Worm (Caenorhabditis elegans) whole organism, L3 larva: ENCODE measurements around the gene C06A1.3.

Experiments
- R02D3.7 ChIP-seq: fragments of 150-350 bp; optimal IDR thresholded peaks from 2 replicates; lab custom pipeline; 2014; ENCODE audit warnings: missing biosample characterization, missing genetic modification characterization
- ZK546.5 ChIP-seq: sonication (generic microtip); optimal IDR thresholded peaks from 2 replicates; lab custom pipeline; 2017; ENCODE audit warnings: missing biosample characterization, missing genetic modification characterization
- ceh-16 ChIP-seq: sonication (generic microtip); optimal IDR thresholded peaks from 2 replicates; lab custom pipeline; 2017; ENCODE audit warnings: missing biosample characterization, missing genetic modification characterization
- ceh-28 ChIP-seq: fragments of 150-350 bp; optimal IDR thresholded peaks from 2 replicates; lab custom pipeline; 2014; ENCODE audit warnings: missing biosample characterization, missing genetic modification reagents, missing genetic modification characterization
- ceh-82 ChIP-seq: fragments of 150-350 bp; optimal IDR thresholded peaks from 2 replicates; lab custom pipeline; 2014; ENCODE audit warnings: missing biosample characterization, missing genetic modification characterization
- ceh-9 ChIP-seq: sonication (generic microtip); optimal IDR thresholded peaks from 2 replicates; lab custom pipeline; 2018; ENCODE audit warnings: missing biosample characterization, missing genetic modification characterization
- egl-5 ChIP-seq: fragments of 150-350 bp; optimal IDR thresholded peaks from 2 replicates; lab custom pipeline; 2017; ENCODE audit warnings: missing biosample characterization, missing genetic modification reagents, missing genetic modification characterization, inconsistent platforms
- elt-1 ChIP-seq: fragments of 150-350 bp; optimal IDR thresholded peaks from 2 replicates; lab custom pipeline; 2014; ENCODE audit warnings: missing biosample characterization, missing genetic modification characterization
- elt-3 ChIP-seq, 3 experiments: fragments of 150-350 bp in 1 of 3; sonication (generic microtip) in 2 of 3; optimal IDR thresholded peaks; 2 replicates in 2 of 3; 4 replicates in 1 of 3; lab custom pipeline; 2014 to 2017; ENCODE audit warnings: missing biosample characterization in 3 of 3, missing genetic modification characterization in 3 of 3
- eor-1 ChIP-seq, 2 experiments: fragments of 150-350 bp; optimal IDR thresholded peaks; 2 replicates each; lab custom pipeline; 2014 to 2018; ENCODE audit warnings: missing biosample characterization in 2 of 2, missing genetic modification characterization in 2 of 2
- fkh-10 ChIP-seq: sonication (generic microtip); optimal IDR thresholded peaks from 2 replicates; lab custom pipeline; 2017; ENCODE audit warnings: missing biosample characterization, missing genetic modification reagents, missing genetic modification characterization
- fkh-2 ChIP-seq: fragments of 150-350 bp; optimal IDR thresholded peaks from 2 replicates; lab custom pipeline; 2014; ENCODE audit warnings: missing biosample characterization, missing genetic modification reagents, missing genetic modification characterization
- fos-1 ChIP-seq: fragments of 150-350 bp; optimal IDR thresholded peaks from 2 replicates; lab custom pipeline; 2014; ENCODE audit warnings: missing biosample characterization, missing genetic modification characterization
- hmg-11 ChIP-seq: sonication (generic microtip); optimal IDR thresholded peaks from 2 replicates; lab custom pipeline; 2016; ENCODE audit warnings: missing genetic modification characterization, missing compliant biosample characterization
- lin-15B ChIP-seq: fragments of 150-350 bp; optimal IDR thresholded peaks from 2 replicates; lab custom pipeline; 2014; ENCODE audit warnings: missing biosample characterization, missing genetic modification characterization
- lin-39 ChIP-seq: fragments of 150-350 bp; optimal IDR thresholded peaks from 2 replicates; lab custom pipeline; 2018; ENCODE audit warnings: missing biosample characterization, missing genetic modification reagents, missing genetic modification characterization
- mdl-1 ChIP-seq: fragments of 150-350 bp; optimal IDR thresholded peaks from 2 replicates; lab custom pipeline; 2014; ENCODE audit warnings: missing biosample characterization, missing genetic modification characterization
- mml-1 ChIP-seq: fragments of 150-350 bp; sonication (generic microtip); optimal IDR thresholded peaks from 3 replicates; lab custom pipeline; 2014; ENCODE audit warnings: missing biosample characterization, missing genetic modification characterization
- nfya-1 ChIP-seq: sonication (generic microtip); optimal IDR thresholded peaks from 2 replicates; lab custom pipeline; 2017; ENCODE audit warnings: missing genetic modification characterization, mild to moderate bottlenecking, missing compliant biosample characterization, antibody characterized with exemption, moderate library complexity; ENCODE audit not compliant: insufficient read depth
- nhr-11 ChIP-seq: fragments of 150-350 bp; optimal IDR thresholded peaks from 2 replicates; lab custom pipeline; 2014; ENCODE audit warnings: missing biosample characterization, missing genetic modification characterization
- nhr-12 ChIP-seq: fragments of 150-350 bp; optimal IDR thresholded peaks from 2 replicates; lab custom pipeline; 2014; ENCODE audit warnings: missing biosample characterization, missing genetic modification characterization
- nhr-23 ChIP-seq: fragments of 150-350 bp; optimal IDR thresholded peaks from 2 replicates; lab custom pipeline; 2014; ENCODE audit warnings: missing biosample characterization, missing genetic modification reagents, missing genetic modification characterization
- nhr-237 ChIP-seq: fragments of 150-350 bp; optimal IDR thresholded peaks from 2 replicates; lab custom pipeline; 2014; ENCODE audit warnings: missing biosample characterization, missing genetic modification characterization
- nhr-25 ChIP-seq: sonication (generic microtip); optimal IDR thresholded peaks from 2 replicates; lab custom pipeline; 2017; ENCODE audit warnings: missing biosample characterization, missing genetic modification characterization
- nhr-28 ChIP-seq: fragments of 150-350 bp; optimal IDR thresholded peaks from 2 replicates; lab custom pipeline; 2014; ENCODE audit warnings: missing biosample characterization, missing genetic modification characterization
- nhr-43 ChIP-seq: sonication (generic microtip); optimal IDR thresholded peaks from 2 replicates; lab custom pipeline; 2016; ENCODE audit warnings: mild to moderate bottlenecking, missing genetic modification characterization, missing compliant biosample characterization; ENCODE audit not compliant: poor library complexity, severe bottlenecking
- nhr-67 ChIP-seq: fragments of 150-350 bp; optimal IDR thresholded peaks from 2 replicates; lab custom pipeline; 2014; ENCODE audit warnings: missing biosample characterization, missing genetic modification characterization
- pqm-1 ChIP-seq: fragments of 150-350 bp; optimal IDR thresholded peaks from 2 replicates; lab custom pipeline; 2017; ENCODE audit warnings: missing biosample characterization, missing genetic modification characterization, inconsistent platforms
- skn-1 ChIP-seq: fragments of 150-350 bp; optimal IDR thresholded peaks from 2 replicates; lab custom pipeline; 2014; ENCODE audit warnings: missing biosample characterization, missing genetic modification characterization
- tbx-2 ChIP-seq: sonication (generic microtip); optimal IDR thresholded peaks from 2 replicates; lab custom pipeline; 2016; ENCODE audit warnings: mild to moderate bottlenecking, missing genetic modification characterization, missing compliant biosample characterization
- unc-39 ChIP-seq: sonication (generic microtip); optimal IDR thresholded peaks from 4 replicates; lab custom pipeline; 2017; ENCODE audit warnings: missing biosample characterization, missing genetic modification characterization
- unc-62 ChIP-seq: fragments of 150-350 bp; sonication (generic microtip); optimal IDR thresholded peaks from 4 replicates; lab custom pipeline; 2014; ENCODE audit warnings: missing biosample characterization, missing genetic modification reagents, missing genetic modification characterization
- zag-1 ChIP-seq: fragments of 150-350 bp; optimal IDR thresholded peaks from 2 replicates; lab custom pipeline; 2014; ENCODE audit warnings: missing biosample characterization, missing genetic modification characterization
- ztf-11 ChIP-seq: fragments of 150-350 bp; optimal IDR thresholded peaks from 2 replicates; lab custom pipeline; 2014; ENCODE audit warnings: missing biosample characterization, missing genetic modification characterization

The C06A1.3 gene

ce11 chrII:10564578-10564977 is 7.5 kb upstream of the C06A1.3 start, which contains the start of the genes C06A1.6 and C06A1.7:
Gene C06A1.6 (minus strand): TSS chrII:10564678.
Gene C06A1.7 (plus strand): TSS chrII:10564891.
- TF ChIP-seq nhr-28 (tag; lab: Kevin White, UChicago) = no peak
- TF ChIP-seq fkh-10 (GFP tag; lab: Kevin White, UChicago) = no peak
- TF ChIP-seq nhr-25 (tag; lab: Kevin White, UChicago) = no peak
- TF ChIP-seq hmg-11 (tag; lab: Kevin White, UChicago) = no peak
- no peak for TF ChIP-seq zag-1
- no peak for TF ChIP-seq elt-3 (tag; optimal IDR thresholded peaks at IDR 0.05; lab: Kevin White, UChicago)
- no peak for TF ChIP-seq ceh-28 (tag; lab: Kevin White, UChicago)
- TF ChIP-seq nhr-23 (tag; lab: Kevin White, UChicago) = no peak
- no peak for TF ChIP-seq lin-15B (tag; lab: Kevin White, UChicago)
- TF ChIP-seq nhr-12 (tag; lab: Kevin White, UChicago) = no peak
- no peak for TF ChIP-seq ceh-82 (tag; lab: Kevin White, UChicago)
- TF ChIP-seq mml-1 (tag; lab: Kevin White, UChicago) = no peak

ce11 chrII:10566458-10566857 is 5.6 kb upstream of the C06A1.3 start:
- no peak for TF ChIP-seq ZK546.5
- TF ChIP-seq fkh-10 (GFP tag; lab: Kevin White, UChicago) = peak; percentile 9

ce11 chrII:10569498-10569897 is 2.6 kb upstream of the C06A1.3 start:
- no peak for TF ChIP-seq skn-1 (tag; lab: Kevin White, UChicago)
- peak; percentile 18 for TF ChIP-seq nfya-1 (tag; lab: Kevin White, UChicago)
- peak; percentile 49 for TF ChIP-seq nhr-11

- TF ChIP-seq nhr-12 (tag; lab: Kevin White, UChicago) = no peak
- no peak for TF ChIP-seq nhr-28 (tag; lab: Kevin White, UChicago)
- TF ChIP-seq egl-5 = no peak
- TF ChIP-seq eor-1 (tag; optimal IDR thresholded peaks at IDR 0.05; lab: Kevin White, UChicago) = no peak
- TF ChIP-seq nhr-67 = no peak
- TF ChIP-seq pqm-1 (tag; lab: Kevin White, UChicago) = no peak
- TF ChIP-seq fos-1 (tag; lab: Kevin White, UChicago) = no peak
- no peak for TF ChIP-seq elt-1
- no peak for TF ChIP-seq hmg-11 (tag; lab: Kevin White, UChicago)
- no peak for TF ChIP-seq nhr-43
- TF ChIP-seq, all 47 proteins: peak for 0
Measured at ce11 chrII:10570302-10570701, 1.8 kb upstream of the C06A1.3 start, which contains the start of gene txt-13. Gene txt-13 (plus strand): TSS chrII:10570602.

ce11 chrII:10574177-10574576 is 2.1 kb downstream of the C06A1.3 start:
- TF ChIP-seq nhr-11 = no peak
- no peak for TF ChIP-seq nhr-23 (tag; lab: Kevin White, UChicago)
- no peak for TF ChIP-seq nhr-25 (tag; lab: Kevin White, UChicago)
- no peak for TF ChIP-seq pqm-1 (tag; lab: Kevin White, UChicago)
- TF ChIP-seq fkh-2 (tag; lab: Kevin White, UChicago) = no peak
- TF ChIP-seq tbx-2 (tag; lab: Kevin White, UChicago) = no peak
- TF ChIP-seq ceh-16 (tag; lab: Kevin White, UChicago) = no peak
- no peak for TF ChIP-seq nhr-28 (tag; lab: Kevin White, UChicago)

- TF ChIP-seq R02D3.7 (tag; lab: Kevin White, UChicago) = peak; percentile 66
- TF ChIP-seq lin-15B (tag; lab: Kevin White, UChicago) = peak; percentile 39
- TF ChIP-seq mdl-1 (tag; lab: Kevin White, UChicago) = no peak
- TF ChIP-seq nhr-25 (tag; lab: Kevin White, UChicago) = peak; percentile 10
Measured at ce11 chrII:10578843-10579430, 6.9 kb downstream of the C06A1.3 start, which contains the start of gene rpb-6. Gene rpb-6 (plus strand): TSS chrII:10579380.

ce11 chrII:10579655-10580054 is 7.6 kb downstream of the C06A1.3 start, which contains the start of gene dohh-1:
Gene dohh-1 (plus strand): TSS chrII:10579955.
- TF ChIP-seq nhr-12 (tag; lab: Kevin White, UChicago) = no peak
- no peak for TF ChIP-seq ztf-11
- no peak for TF ChIP-seq ceh-82 (tag; lab: Kevin White, UChicago)
- no peak for TF ChIP-seq unc-39
- no peak for TF ChIP-seq elt-1
- no peak for TF ChIP-seq egl-5
- TF ChIP-seq zag-1 = no peak
- TF ChIP-seq fkh-10 (GFP tag; lab: Kevin White, UChicago) = no peak
- no peak for TF ChIP-seq ceh-9 (tag; lab: Kevin White, UChicago)
- no peak for TF ChIP-seq unc-62 (GFP tag; lab: Kevin White, UChicago)
- no peak for TF ChIP-seq fos-1 (tag; lab: Kevin White, UChicago)
- no peak for TF ChIP-seq lin-39 (tag; lab: Kevin White, UChicago)
- TF ChIP-seq nhr-237 (tag; lab: Kevin White, UChicago) = no peak
